Worm (Caenorhabditis elegans): ENCODE results near the gene srbc-71.
A peak's percentile ranks its signal among the peaks of the same experiment; 100 is the strongest.

The srbc-71 gene

ce11 chrIV:4265224-4265623 is 39.5 kb upstream of the srbc-71 start, which contains the start of gene F36A4.5:
F36A4.5 (plus strand) TSS chrIV:4265524.
- TF ChIP-seq lin-40 (tag; optimal IDR thresholded peaks at IDR 0.05), result no peak
- no peak for TF ChIP-seq Y53G8AR.9 (GFP tag; conservative IDR thresholded peaks at IDR 0.05)
- TF ChIP-seq ceh-100 (GFP tag; IDR thresholded peaks at IDR 0.05), result no peak
- TF ChIP-seq nhr-90 (tag; optimal IDR thresholded peaks at IDR 0.05), result no peak
- no peak for TF ChIP-seq bed-1 (GFP tag; IDR thresholded peaks at IDR 0.05)
- TF ChIP-seq efl-1 (GFP tag; optimal IDR thresholded peaks at IDR 0.05), result no peak
- TF ChIP-seq dox-1 (GFP tag; IDR thresholded peaks at IDR 0.05), result no peak
- no peak for TF ChIP-seq lir-1 (GFP tag; conservative IDR thresholded peaks at IDR 0.05)
- no peak for TF ChIP-seq attf-3 (GFP tag; conservative IDR thresholded peaks at IDR 0.05)
- no peak for TF ChIP-seq lin-26 (GFP tag; IDR thresholded peaks at IDR 0.05)
- no peak for TF ChIP-seq nhr-179 (tag; optimal IDR thresholded peaks at IDR 0.05)
- TF ChIP-seq tlf-1 (GFP tag; optimal IDR thresholded peaks at IDR 0.05), result no peak
- no peak for TF ChIP-seq F49E8.2 (tag; optimal IDR thresholded peaks at IDR 0.05; ENCODE audit: insufficient read depth)
- no peak for TF ChIP-seq akir-1 (GFP tag; optimal IDR thresholded peaks at IDR 0.05)
- TF ChIP-seq ztf-25 (GFP tag; IDR thresholded peaks at IDR 0.05), result no peak
- TF ChIP-seq lsy-27 (tag; optimal IDR thresholded peaks at IDR 0.05; ENCODE audit: borderline replicate concordance, insufficient read depth), result no peak

- TF ChIP-seq dpl-1 (GFP tag; optimal IDR thresholded peaks at IDR 0.05), result no peak
- TF ChIP-seq attf-3 (GFP tag; conservative IDR thresholded peaks at IDR 0.05), result 0 out of 2 replicates have a peak, but pooled peaks have one; percentile 1
- peak; percentile 96 for TF ChIP-seq zfh-2 (GFP tag; conservative IDR thresholded peaks at IDR 0.05)
- TF ChIP-seq F57C9.4 (tag; optimal IDR thresholded peaks at IDR 0.05), result no peak
- peak; percentile 97 for TF ChIP-seq egrh-3 (GFP tag; IDR thresholded peaks at IDR 0.05)
- no peak for TF ChIP-seq rpc-1 (optimal IDR thresholded peaks at IDR 0.05)
- TF ChIP-seq rpc-1 (tag; optimal IDR thresholded peaks at IDR 0.05), result no peak
- TF ChIP-seq hlh-26 (GFP tag; conservative IDR thresholded peaks at IDR 0.05), result no peak
- TF ChIP-seq cebp-2 (GFP tag; IDR thresholded peaks at IDR 0.05), result no peak
- no peak for TF ChIP-seq Y79H2A.3 (GFP tag; conservative IDR thresholded peaks at IDR 0.05)
These were observed 38.9 kb upstream of the srbc-71 start for ce11 chrIV:4264649-4265048.

- TF ChIP-seq atf-7 (tag; optimal IDR thresholded peaks at IDR 0.05) (no peak), ztf-22 (GFP tag; optimal IDR thresholded peaks at IDR 0.05) (no peak), snpc-4 (GFP tag; optimal IDR thresholded peaks at IDR 0.05) (no peak), snpc-4 (tag; optimal IDR thresholded peaks at IDR 0.05) (no peak), sptf-2 (GFP tag; optimal IDR thresholded peaks at IDR 0.05) (no peak), snpc-3.4 (tag; optimal IDR thresholded peaks at IDR 0.05) (no peak), hmg-1.2 (GFP tag; IDR thresholded peaks at IDR 0.05) (no peak), nfya-2 (GFP tag; IDR thresholded peaks at IDR 0.05) (no peak), B0261.1 (tag; optimal IDR thresholded peaks at IDR 0.05) (no peak), C17E4.6 (GFP tag; IDR thresholded peaks at IDR 0.05) (no peak), madf-3 (GFP tag; IDR thresholded peaks at IDR 0.05) (no peak), lsy-27 (tag; optimal IDR thresholded peaks at IDR 0.05; ENCODE audit: borderline replicate concordance, insufficient read depth) (no peak), lir-1 (GFP tag; conservative IDR thresholded peaks at IDR 0.05) (no peak), athp-1 (tag; optimal IDR thresholded peaks at IDR 0.05) (no peak), C06A6.2 (GFP tag; conservative IDR thresholded peaks at IDR 0.05) (no peak), mcd-1 (GFP tag; IDR thresholded peaks at IDR 0.05) (no peak), ZK185.1 (tag; optimal IDR thresholded peaks at IDR 0.05; ENCODE audit: poor library complexity, severe bottlenecking) (no peak), dpff-1 (tag; optimal IDR thresholded peaks at IDR 0.05) (no peak), ztf-6 (GFP tag; IDR thresholded peaks at IDR 0.05) (no peak), B0336.3 (GFP tag; IDR thresholded peaks at IDR 0.05) (no peak)
These were observed 37.2 kb upstream of the srbc-71 start, which contains the start of gene col-33 for ce11 chrIV:4262993-4263392. col-33 (plus strand) TSS chrIV:4263293.

Measured in whole organism, young adult.